Fruit fly (Drosophila melanogaster) whole organism, embryonic: Measurements from ENCODE around the gene udt.

Experiments
- B-H2 ChIP-seq: fragments of 200-800 bp; sonication (Bioruptor generic); optimal IDR thresholded peaks from 2 replicates; lab custom pipeline; 2018; ENCODE audit warnings: missing biosample characterization, mild to moderate bottlenecking, missing genetic modification characterization
- BtbVII ChIP-seq: fragments of 200-800 bp; sonication (Bioruptor generic); optimal IDR thresholded peaks from 3 replicates; lab custom pipeline; 2017; ENCODE audit warnings: missing biosample characterization, mild to moderate bottlenecking, missing genetic modification characterization
- CG10565 ChIP-seq: fragments of 200-800 bp; sonication (Bioruptor generic); optimal IDR thresholded peaks from 3 replicates; lab custom pipeline; 2016; ENCODE audit warnings: missing biosample characterization, mild to moderate bottlenecking, missing genetic modification characterization
- CG12104 ChIP-seq: fragments of 200-800 bp; sonication (Bioruptor generic); optimal IDR thresholded peaks from 3 replicates; lab custom pipeline; 2016; ENCODE audit warnings: missing biosample characterization, missing genetic modification characterization
- CG12219 ChIP-seq: fragments of 200-800 bp; sonication (Bioruptor generic); optimal IDR thresholded peaks from 3 replicates; lab custom pipeline; 2018; ENCODE audit warnings: missing biosample characterization, mild to moderate bottlenecking, missing genetic modification characterization
- CG12744 ChIP-seq: fragments of 200-800 bp; sonication (Bioruptor generic); optimal IDR thresholded peaks from 2 replicates; lab custom pipeline; 2016; ENCODE audit warnings: missing biosample characterization, missing genetic modification characterization
- CG15479 ChIP-seq: fragments of 200-800 bp; sonication (Bioruptor generic); optimal IDR thresholded peaks from 3 replicates; lab custom pipeline; 2019; ENCODE audit warnings: missing biosample characterization, mild to moderate bottlenecking, missing genetic modification characterization, moderate library complexity
- CG17612 ChIP-seq: fragments of 200-800 bp; sonication (Bioruptor generic); IDR thresholded peaks from 2 replicates; pipeline ENCODE4 v1.3.6; 2022; ENCODE audit warnings: missing biosample characterization, missing genetic modification characterization
- CG17912 ChIP-seq: fragments of 200-800 bp; sonication (Bioruptor generic); optimal IDR thresholded peaks from 2 replicates; lab custom pipeline; 2018; ENCODE audit warnings: missing biosample characterization, mild to moderate bottlenecking, missing genetic modification characterization
- CG31388 ChIP-seq: fragments of 200-800 bp; sonication (Bioruptor generic); optimal IDR thresholded peaks from 2 replicates; lab custom pipeline; 2016; ENCODE audit warnings: missing biosample characterization, missing genetic modification characterization
- CG33557 ChIP-seq: fragments of 200-800 bp; sonication (Bioruptor generic); optimal IDR thresholded peaks from 2 replicates; lab custom pipeline; 2019; ENCODE audit warnings: missing biosample characterization, mild to moderate bottlenecking, missing genetic modification characterization, moderate library complexity
- CG3407 ChIP-seq: fragments of 200-800 bp; sonication (Bioruptor generic); optimal IDR thresholded peaks from 2 replicates; lab custom pipeline; 2018; ENCODE audit warnings: missing biosample characterization, mild to moderate bottlenecking, missing genetic modification characterization
- CG6654 ChIP-seq: fragments of 200-800 bp; sonication (Bioruptor generic); optimal IDR thresholded peaks from 2 replicates; lab custom pipeline; 2017; ENCODE audit warnings: missing biosample characterization, mild to moderate bottlenecking, missing genetic modification characterization
- CG8089 ChIP-seq: fragments of 200-800 bp; sonication (Bioruptor generic); optimal IDR thresholded peaks from 3 replicates; lab custom pipeline; 2016; ENCODE audit warnings: missing biosample characterization, missing genetic modification characterization
- CG9437 ChIP-seq: fragments of 200-800 bp; sonication (Bioruptor generic); optimal IDR thresholded peaks from 2 replicates; lab custom pipeline; 2018; ENCODE audit warnings: missing biosample characterization, mild to moderate bottlenecking, missing genetic modification characterization
- Dbx ChIP-seq: fragments of 200-800 bp; sonication (Bioruptor generic); IDR thresholded peaks from 3 replicates; pipeline ENCODE4 v1.3.6; 2022; ENCODE audit warnings: missing biosample characterization, missing genetic modification characterization
- E2f1 ChIP-seq: fragments of 200-800 bp; sonication (Bioruptor generic); IDR thresholded peaks from 2 replicates; pipeline ENCODE4 v1.3.6; 2022; ENCODE audit warnings: missing biosample characterization, missing genetic modification characterization
- E2f2 ChIP-seq: fragments of 200-800 bp; sonication (Bioruptor generic); IDR thresholded peaks from 2 replicates; pipeline ENCODE4 v1.3.6; 2022; ENCODE audit warnings: missing biosample characterization, missing genetic modification characterization
- GATAe ChIP-seq: fragments of 200-800 bp; sonication (Bioruptor generic); conservative IDR thresholded peaks from 2 replicates; pipeline ENCODE4 v1.3.6; 2022; ENCODE audit warnings: missing biosample characterization, missing genetic modification characterization
- Hmx ChIP-seq: fragments of 200-800 bp; sonication (Bioruptor generic); optimal IDR thresholded peaks from 2 replicates; lab custom pipeline; 2016; ENCODE audit warnings: missing biosample characterization, missing genetic modification characterization
- Hr78 ChIP-seq, 2 experiments: fragments of 200-800 bp in 1 of 2; fragments of >200 bp in 1 of 2; sonication (Bioruptor generic) in 1 of 2; optimal IDR thresholded peaks; 2 replicates each; lab custom pipeline; 2017 to 2019; ENCODE audit warnings: missing biosample characterization in 2 of 2, missing genetic modification characterization in 2 of 2, mild to moderate bottlenecking in 1 of 2, moderate library complexity in 1 of 2
- Jarid2 ChIP-seq: fragments of 200-800 bp; sonication (Bioruptor generic); optimal IDR thresholded peaks from 3 replicates; lab custom pipeline; 2017; ENCODE audit warnings: mild to moderate bottlenecking, missing biosample characterization, missing genetic modification reagents, missing genetic modification characterization
- Sin3A ChIP-seq: fragments of >200 bp; optimal IDR thresholded peaks from 2 replicates; lab custom pipeline; 2018
- Xbp1 ChIP-seq: fragments of 200-800 bp; sonication (Bioruptor generic); optimal IDR thresholded peaks from 3 replicates; lab custom pipeline; 2016; ENCODE audit warnings: missing biosample characterization, mild to moderate bottlenecking, missing genetic modification characterization
- YL-1 ChIP-seq: fragments of 200-800 bp; sonication (Bioruptor generic); optimal IDR thresholded peaks from 3 replicates; lab custom pipeline; 2017; ENCODE audit warnings: missing biosample characterization, mild to moderate bottlenecking, missing genetic modification characterization
- al ChIP-seq: fragments of 200-800 bp; sonication (Bioruptor generic); IDR thresholded peaks from 2 replicates; pipeline ENCODE4 v1.3.6; 2022; ENCODE audit warnings: missing biosample characterization, missing genetic modification characterization
- amos ChIP-seq: fragments of 200-800 bp; sonication (Bioruptor generic); IDR thresholded peaks from 2 replicates; pipeline ENCODE4 v1.3.6; 2022; ENCODE audit warnings: missing biosample characterization, missing genetic modification characterization; ENCODE audit not compliant: partially characterized antibody
- ap ChIP-seq: fragments of 200-800 bp; sonication (Bioruptor generic); IDR thresholded peaks from 2 replicates; pipeline ENCODE4 v1.3.6; 2022; ENCODE audit warnings: missing biosample characterization, missing genetic modification characterization
- bsh ChIP-seq, 2 experiments: fragments of 200-800 bp; sonication (Bioruptor generic); optimal IDR thresholded peaks; 2 replicates each; lab custom pipeline; 2017 to 2018; ENCODE audit warnings: mild to moderate bottlenecking in 2 of 2, missing biosample characterization in 2 of 2, missing genetic modification characterization in 2 of 2, moderate library complexity in 1 of 2
- btn ChIP-seq: fragments of 200-800 bp; sonication (Bioruptor generic); optimal IDR thresholded peaks from 2 replicates; lab custom pipeline; 2016; ENCODE audit warnings: missing biosample characterization, missing genetic modification characterization
- cad ChIP-seq: fragments of >200 bp; optimal IDR thresholded peaks from 2 replicates; lab custom pipeline; 2017; ENCODE audit warnings: missing biosample characterization, missing genetic modification characterization
- cas ChIP-seq: fragments of 200-800 bp; sonication (Bioruptor generic); IDR thresholded peaks from 2 replicates; pipeline ENCODE4 v1.3.6; 2022; ENCODE audit warnings: missing biosample characterization, missing genetic modification characterization
- caup ChIP-seq: fragments of 200-800 bp; sonication (Bioruptor generic); optimal IDR thresholded peaks from 3 replicates; lab custom pipeline; 2017; ENCODE audit warnings: missing biosample characterization, mild to moderate bottlenecking, missing genetic modification characterization, moderate library complexity; ENCODE audit not compliant: severe bottlenecking
- ci ChIP-seq: fragments of 200-800 bp; sonication (Bioruptor generic); IDR thresholded peaks from 3 replicates; pipeline ENCODE4 v1.3.6; 2022; ENCODE audit warnings: missing biosample characterization, missing genetic modification characterization
- dm ChIP-seq: fragments of 200-800 bp; sonication (Bioruptor generic); optimal IDR thresholded peaks from 3 replicates; lab custom pipeline; 2016; ENCODE audit warnings: missing biosample characterization, missing genetic modification characterization
- ewg ChIP-seq: fragments of 200-800 bp; sonication (Bioruptor generic); optimal IDR thresholded peaks from 3 replicates; lab custom pipeline; 2017; ENCODE audit warnings: mild to moderate bottlenecking, missing biosample characterization, missing genetic modification reagents, missing genetic modification characterization
- eyg ChIP-seq: fragments of 200-800 bp; sonication (Bioruptor generic); optimal IDR thresholded peaks from 3 replicates; lab custom pipeline; 2016; ENCODE audit warnings: missing biosample characterization, missing genetic modification characterization
- gsb ChIP-seq: fragments of 200-800 bp; sonication (Bioruptor generic); IDR thresholded peaks from 2 replicates; pipeline ENCODE4 v1.3.6; 2022; ENCODE audit warnings: missing biosample characterization, missing genetic modification characterization
- inv ChIP-seq: fragments of 200-800 bp; sonication (Bioruptor generic); IDR thresholded peaks from 2 replicates; pipeline ENCODE4 v1.3.6; 2022; ENCODE audit warnings: missing biosample characterization, missing genetic modification characterization; ENCODE audit not compliant: partially characterized antibody
- mirr ChIP-seq: fragments of 200-800 bp; sonication (Bioruptor generic); optimal IDR thresholded peaks from 3 replicates; lab custom pipeline; 2018; ENCODE audit warnings: missing biosample characterization, mild to moderate bottlenecking, missing genetic modification characterization
- nmo ChIP-seq: fragments of 200-800 bp; sonication (Bioruptor generic); optimal IDR thresholded peaks from 2 replicates; lab custom pipeline; 2018; ENCODE audit warnings: missing biosample characterization, mild to moderate bottlenecking, missing genetic modification characterization, moderate library complexity
- onecut ChIP-seq: fragments of 200-800 bp; sonication (Bioruptor generic); IDR thresholded peaks from 2 replicates; pipeline ENCODE4 v1.3.6; 2022; ENCODE audit warnings: missing biosample characterization, missing genetic modification characterization
- pho ChIP-seq: fragments of 200-800 bp; sonication (Bioruptor generic); optimal IDR thresholded peaks from 2 replicates; lab custom pipeline; 2016; ENCODE audit warnings: missing biosample characterization, missing genetic modification characterization
- pros ChIP-seq: fragments of 200-800 bp; sonication (Bioruptor generic); optimal IDR thresholded peaks from 3 replicates; lab custom pipeline; 2019; ENCODE audit warnings: missing biosample characterization, mild to moderate bottlenecking, missing genetic modification characterization, moderate library complexity
- psq ChIP-seq: fragments of 200-800 bp; sonication (Bioruptor generic); optimal IDR thresholded peaks from 2 replicates; lab custom pipeline; 2017; ENCODE audit warnings: missing biosample characterization, missing genetic modification characterization
- run ChIP-seq: fragments of 200-800 bp; sonication (Bioruptor generic); optimal IDR thresholded peaks from 3 replicates; lab custom pipeline; 2018; ENCODE audit warnings: missing biosample characterization, mild to moderate bottlenecking, missing genetic modification characterization
- shn ChIP-seq: fragments of 200-800 bp; sonication (Bioruptor generic); optimal IDR thresholded peaks from 3 replicates; lab custom pipeline; 2016; ENCODE audit warnings: missing biosample characterization, missing genetic modification characterization
- so ChIP-seq: fragments of 200-800 bp; sonication (Bioruptor generic); IDR thresholded peaks from 3 replicates; pipeline ENCODE4 v1.3.6; 2022; ENCODE audit warnings: missing biosample characterization, missing genetic modification characterization
- trh ChIP-seq: fragments of 200-800 bp; sonication (Bioruptor generic); optimal IDR thresholded peaks from 2 replicates; lab custom pipeline; 2016; ENCODE audit warnings: missing biosample characterization, missing genetic modification characterization
- tup ChIP-seq: fragments of 200-800 bp; sonication (Bioruptor generic); optimal IDR thresholded peaks from 2 replicates; lab custom pipeline; 2016; ENCODE audit warnings: missing biosample characterization, mild to moderate bottlenecking, missing genetic modification characterization, moderate library complexity
- wek ChIP-seq: fragments of 200-800 bp; sonication (Bioruptor generic); optimal IDR thresholded peaks from 3 replicates; lab custom pipeline; 2018; ENCODE audit warnings: missing biosample characterization, mild to moderate bottlenecking, missing genetic modification characterization, moderate library complexity

The udt gene

dm6 chr3R:23783961-23784360 is 20.9 kb upstream of the udt start (continued):
- TF ChIP-seq tup (GFP tag; lab: Kevin White, UChicago) (peak; percentile 54), CG9437 (GFP tag; lab: Kevin White, UChicago) (peak; percentile 79), amos (no peak), pho (GFP tag; lab: Kevin White, UChicago) (no peak), CG8089 (GFP tag; lab: Kevin White, UChicago) (peak; percentile 37), CG12219 (GFP tag; lab: Kevin White, UChicago) (peak; percentile 75), CG33557 (GFP tag; lab: Kevin White, UChicago) (peak; percentile 85), caup (GFP tag; lab: Kevin White, UChicago) (no peak), CG31388 (GFP tag; lab: Kevin White, UChicago) (no peak), trh (GFP tag; lab: Kevin White, UChicago) (peak; percentile 49), CG3407 (GFP tag; lab: Kevin White, UChicago) (peak; percentile 61), inv (GFP tag; lab: Robert Waterston, UW) (no peak), ap (GFP tag; lab: Robert Waterston, UW) (peak; percentile 58; the same call in 1 of the 2 replicates), cad (GFP tag; lab: Kevin White, UChicago) (no peak), shn (peak; percentile 60), CG12104 (GFP tag; lab: Kevin White, UChicago) (peak; percentile 25), E2f2 (GFP tag; lab: Robert Waterston, UW) (peak; percentile 16; the same call in 1 of the 2 replicates), cas (GFP tag; lab: Robert Waterston, UW) (no peak), Jarid2 (peak; percentile 34), CG6654 (GFP tag; lab: Kevin White, UChicago) (peak; percentile 75), pros (GFP tag; lab: Kevin White, UChicago) (no peak), run (tag; lab: Kevin White, UChicago) (peak; percentile 53), nmo (GFP tag; lab: Kevin White, UChicago) (peak; percentile 93), ewg (GFP tag; lab: Kevin White, UChicago) (peak; percentile 70), wek (no peak), btn (GFP tag; lab: Kevin White, UChicago) (peak; percentile 29), BtbVII (GFP tag; lab: Kevin White, UChicago) (no peak), Hmx (no peak), CG10565 (GFP tag; lab: Kevin White, UChicago) (no peak), onecut (GFP tag; lab: Robert Waterston, UW) (peak; percentile 49), Sin3A (lab: Kevin White, UChicago) (no peak), al (no peak), CG17612 (GFP tag; lab: Robert Waterston, UW) (no peak), CG15479 (GFP tag; lab: Kevin White, UChicago) (no peak), gsb (GFP tag; lab: Robert Waterston, UW) (no peak), ci (GFP tag; lab: Robert Waterston, UW) (peak; percentile 74), CG12744 (peak; percentile 31), B-H2 (GFP tag; lab: Kevin White, UChicago) (no peak), eyg (GFP tag; lab: Kevin White, UChicago) (no peak), GATAe (GFP tag; lab: Robert Waterston, UW) (no peak), Hr78 (GFP tag; optimal IDR thresholded peaks at IDR 0.05; lab: Kevin White, UChicago) (peak in 1 of 2 experiments; percentile 46), mirr (GFP tag; lab: Kevin White, UChicago) (no peak), Dbx (GFP tag; lab: Robert Waterston, UW) (no peak), bsh (GFP tag; optimal IDR thresholded peaks at IDR 0.05; lab: Kevin White, UChicago) (peak; percentile 87 to 92), so (GFP tag; lab: Robert Waterston, UW) (peak; percentile 73; the same call in 1 of the 3 replicates), CG17912 (GFP tag; lab: Kevin White, UChicago) (no peak), E2f1 (GFP tag; lab: Robert Waterston, UW) (peak; percentile 66), dm (GFP tag; lab: Kevin White, UChicago) (peak; percentile 39), Xbp1 (GFP tag; lab: Kevin White, UChicago) (peak; percentile 76), YL-1 (GFP tag; lab: Kevin White, UChicago) (no peak), psq (GFP tag; lab: Kevin White, UChicago) (no peak)
